Fruit fly (Drosophila melanogaster): Measurements from ENCODE around the gene Ir62a.

The Ir62a gene

DNA sequence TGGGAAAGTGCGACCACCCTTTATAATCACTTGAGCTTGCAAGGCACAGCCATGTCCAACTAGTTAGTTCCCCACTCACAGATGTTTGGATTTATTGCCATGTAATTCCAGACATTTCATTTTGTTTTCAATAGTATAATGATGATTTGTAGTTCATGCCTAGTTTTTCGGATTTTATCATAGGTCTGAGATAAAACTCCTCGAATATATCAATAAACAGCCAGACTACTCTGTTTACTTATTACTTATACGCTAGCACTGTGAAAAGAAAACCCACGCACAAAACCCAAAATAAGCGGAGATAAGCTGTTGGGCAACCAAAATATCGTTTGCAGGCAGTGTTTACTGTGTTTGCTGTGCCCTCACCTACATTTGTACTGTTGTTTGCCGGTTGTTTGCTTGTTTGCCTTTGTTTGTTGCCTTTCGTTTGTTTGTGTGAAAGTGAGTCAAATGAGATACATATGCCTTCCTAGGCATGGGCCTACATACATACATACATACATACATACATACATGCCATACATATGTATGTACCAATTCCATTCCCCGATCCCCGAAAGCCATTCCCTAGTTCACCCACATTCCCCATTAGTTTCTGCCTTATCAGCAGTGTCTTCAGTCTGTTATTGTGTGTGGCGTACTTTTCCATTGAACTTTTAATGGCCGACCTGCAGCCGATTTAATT, 48.3 kb upstream of the Ir62a start (continued):
- TF ChIP-seq stwl (tag; optimal IDR thresholded peaks at IDR 0.05): peak; percentile 43
- TF ChIP-seq cg (GFP tag; optimal IDR thresholded peaks at IDR 0.05): peak; percentile 73
- TF ChIP-seq CG10267 (tag; optimal IDR thresholded peaks at IDR 0.05): peak; percentile 44
- peak; percentile 44 for TF ChIP-seq scrt (GFP tag; optimal IDR thresholded peaks at IDR 0.05)
- peak; percentile 76 for TF ChIP-seq CG7839 (tag; optimal IDR thresholded peaks at IDR 0.05)
- TF ChIP-seq odd (GFP tag; optimal IDR thresholded peaks at IDR 0.05): peak; percentile 76
- TF ChIP-seq CHES-1-like (GFP tag; optimal IDR thresholded peaks at IDR 0.05): peak; percentile 72
- 0 out of 3 replicates have a peak, but pooled peaks have one; percentile 49 for TF ChIP-seq CG3726 (GFP tag; IDR thresholded peaks at IDR 0.05)
- no peak for TF ChIP-seq Oaz (GFP tag; IDR thresholded peaks at IDR 0.05)
- TF ChIP-seq Vsx1 (GFP tag; optimal IDR thresholded peaks at IDR 0.05): peak; percentile 71
- peak; percentile 76 for TF ChIP-seq wek (GFP tag; optimal IDR thresholded peaks at IDR 0.05)
- peak; percentile 76 for TF ChIP-seq nerfin-1 (tag; optimal IDR thresholded peaks at IDR 0.05)
- peak; percentile 74 for TF ChIP-seq CG13424 (tag; optimal IDR thresholded peaks at IDR 0.05)
- no peak for TF ChIP-seq ftz-f1 (GFP tag; optimal IDR thresholded peaks at IDR 0.05)
- no peak for TF ChIP-seq Nf-YC (tag; optimal IDR thresholded peaks at IDR 0.05)
- peak in 1 of 2 experiments; percentile 67 for TF ChIP-seq Hr51 (GFP tag; optimal IDR thresholded peaks at IDR 0.05)
- TF ChIP-seq CG11398 (GFP tag; optimal IDR thresholded peaks at IDR 0.05): peak; percentile 75
- TF ChIP-seq CG12104 (GFP tag; optimal IDR thresholded peaks at IDR 0.05): peak; percentile 63
- peak; percentile 52 for TF ChIP-seq H2.0 (GFP tag; IDR thresholded peaks at IDR 0.05)
- no peak for TF ChIP-seq Mad (GFP tag; optimal IDR thresholded peaks at IDR 0.05)
- no peak for TF ChIP-seq BEAF-32 (GFP tag; optimal IDR thresholded peaks at IDR 0.05)
- TF ChIP-seq fru (optimal IDR thresholded peaks at IDR 0.05): no peak
- peak; percentile 14 for TF ChIP-seq CG12155 (GFP tag; optimal IDR thresholded peaks at IDR 0.05)
- TF ChIP-seq tap (tag; optimal IDR thresholded peaks at IDR 0.05): peak; percentile 50
- peak; percentile 39 for TF ChIP-seq CG9797 (GFP tag; optimal IDR thresholded peaks at IDR 0.05)
- TF ChIP-seq Atf3 (GFP tag; optimal IDR thresholded peaks at IDR 0.05): peak; percentile 7
- no peak for TF ChIP-seq nerfin-2 (GFP tag; IDR thresholded peaks at IDR 0.05; ENCODE audit: partially characterized antibody)
- peak; percentile 68 for TF ChIP-seq salm (tag; optimal IDR thresholded peaks at IDR 0.05)
- TF ChIP-seq YL-1 (GFP tag; optimal IDR thresholded peaks at IDR 0.05): peak; percentile 52
- TF ChIP-seq NfI (GFP tag; optimal IDR thresholded peaks at IDR 0.05): peak; percentile 47
- peak; percentile 38 for TF ChIP-seq NK7.1 (GFP tag; optimal IDR thresholded peaks at IDR 0.05)
- TF ChIP-seq CG4820 (GFP tag; optimal IDR thresholded peaks at IDR 0.05): peak; percentile 61
- no peak for TF ChIP-seq Abd-B (GFP tag; optimal IDR thresholded peaks at IDR 0.05)
- TF ChIP-seq CG17612 (GFP tag; IDR thresholded peaks at IDR 0.05): no peak
- peak; percentile 70 for TF ChIP-seq lab (GFP tag; optimal IDR thresholded peaks at IDR 0.05)
- TF ChIP-seq chm (GFP tag; IDR thresholded peaks at IDR 0.05): peak; percentile 73
- no peak for TF ChIP-seq Dp (GFP tag; optimal IDR thresholded peaks at IDR 0.05)
- TF ChIP-seq tna (GFP tag; IDR thresholded peaks at IDR 0.05; ENCODE audit: partially characterized antibody): no peak
- TF ChIP-seq BtbVII (GFP tag; optimal IDR thresholded peaks at IDR 0.05): peak; percentile 53
- no peak for TF ChIP-seq B-H1 (GFP tag; IDR thresholded peaks at IDR 0.05)
- peak; percentile 65 for TF ChIP-seq CG13296 (GFP tag; optimal IDR thresholded peaks at IDR 0.05)
- TF ChIP-seq Dek (tag; optimal IDR thresholded peaks at IDR 0.05): peak; percentile 0
- peak; percentile 80 for TF ChIP-seq CrebB (tag; optimal IDR thresholded peaks at IDR 0.05)
- no peak for TF ChIP-seq Opbp (GFP tag; IDR thresholded peaks at IDR 0.05; ENCODE audit: partially characterized antibody)
- TF ChIP-seq Awh (GFP tag; IDR thresholded peaks at IDR 0.05): peak; percentile 63; the same call in 1 of the 2 replicates
- TF ChIP-seq tup (GFP tag; optimal IDR thresholded peaks at IDR 0.05): peak; percentile 25
- no peak for TF ChIP-seq CG11560 (tag; IDR thresholded peaks at IDR 0.05)
- 0 out of 2 replicates have a peak, but pooled peaks have one; percentile 48 for TF ChIP-seq E2f1 (GFP tag; IDR thresholded peaks at IDR 0.05)
- peak; percentile 37 for TF ChIP-seq repo (GFP tag; optimal IDR thresholded peaks at IDR 0.05)
